Worm (Caenorhabditis elegans): ENCODE data around the gene R03G8.1.

DNA sequence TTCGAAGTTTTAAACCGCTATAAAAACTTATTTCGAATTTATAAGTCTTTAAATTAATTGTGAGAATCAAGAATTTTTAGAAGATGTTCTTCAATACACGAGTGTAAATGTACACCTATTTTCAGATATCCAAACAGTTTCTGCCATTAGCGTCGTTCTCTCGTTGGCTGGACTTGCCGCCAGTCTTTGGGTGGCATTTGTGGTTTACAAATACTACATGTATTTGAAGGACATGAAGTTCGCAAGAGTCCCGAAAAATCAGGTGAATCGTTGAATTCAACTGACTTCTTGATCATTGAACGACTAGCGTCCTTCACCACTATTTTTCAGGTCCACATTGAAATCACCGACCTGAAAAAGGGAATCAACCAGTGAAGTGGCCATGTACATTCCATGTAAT lies 31.3 kb downstream of the R03G8.1 start:
- TF ChIP-seq T26A8.4 (GFP tag; IDR thresholded peaks at IDR 0.05) (no peak), ceh-82 (tag; optimal IDR thresholded peaks at IDR 0.05) (no peak), nhr-77 (tag; optimal IDR thresholded peaks at IDR 0.05) (no peak), nhr-25 (tag; optimal IDR thresholded peaks at IDR 0.05; ENCODE audit: borderline replicate concordance, insufficient read depth) (no peak), zag-1 (tag; optimal IDR thresholded peaks at IDR 0.05) (no peak), hmg-1.1 (GFP tag; IDR thresholded peaks at IDR 0.05) (no peak), nhr-41 (GFP tag; IDR thresholded peaks at IDR 0.05) (no peak)

Data from whole organism, L4 larva.